Fruit fly (Drosophila melanogaster) whole organism, prepupa: Measurements from ENCODE around the gene TAF1B.

Source experiments
- CG11294 ChIP-seq: fragments of 200-800 bp; sonication (Bioruptor generic); IDR thresholded peaks from 2 replicates; pipeline ENCODE4 v1.3.6; 2022; ENCODE audit warnings: missing biosample characterization, missing genetic modification characterization
- CG11902 ChIP-seq: fragments of 200-800 bp; sonication (Bioruptor generic); optimal IDR thresholded peaks from 3 replicates; lab custom pipeline; 2016; ENCODE audit warnings: missing biosample characterization, missing genetic modification characterization
- CG1621 ChIP-seq: fragments of 200-800 bp; sonication (Bioruptor generic); optimal IDR thresholded peaks from 3 replicates; lab custom pipeline; 2018; ENCODE audit warnings: missing biosample characterization, mild to moderate bottlenecking, missing genetic modification characterization
- CG3032 ChIP-seq: fragments of 200-800 bp; optimal IDR thresholded peaks from 2 replicates; lab custom pipeline; 2019; ENCODE audit warnings: missing biosample characterization, mild to moderate bottlenecking, missing genetic modification characterization, moderate library complexity
- CG32006 ChIP-seq: fragments of 200-800 bp; sonication (Bioruptor generic); optimal IDR thresholded peaks from 3 replicates; lab custom pipeline; 2017; ENCODE audit warnings: missing biosample characterization, mild to moderate bottlenecking, missing genetic modification characterization
- CG4318 ChIP-seq: fragments of 200-800 bp; sonication (Bioruptor generic); optimal IDR thresholded peaks from 3 replicates; lab custom pipeline; 2017; ENCODE audit warnings: missing biosample characterization, mild to moderate bottlenecking, missing genetic modification characterization
- CG6792 ChIP-seq: fragments of 200-800 bp; sonication (Bioruptor generic); optimal IDR thresholded peaks from 3 replicates; lab custom pipeline; 2016; ENCODE audit warnings: missing biosample characterization, missing genetic modification characterization
- CG6854 ChIP-seq: fragments of 200-800 bp; sonication (Bioruptor generic); optimal IDR thresholded peaks from 2 replicates; lab custom pipeline; 2017; ENCODE audit warnings: missing biosample characterization, mild to moderate bottlenecking, missing genetic modification characterization
- CG8319 ChIP-seq: fragments of 200-800 bp; sonication (Bioruptor generic); optimal IDR thresholded peaks from 3 replicates; lab custom pipeline; 2016; ENCODE audit warnings: missing biosample characterization, missing genetic modification characterization
- CG8632 ChIP-seq: fragments of 200-800 bp; sonication (Bioruptor generic); optimal IDR thresholded peaks from 3 replicates; lab custom pipeline; 2016; ENCODE audit warnings: missing biosample characterization, missing genetic modification characterization
- Eip75B ChIP-seq: fragments of 200-800 bp; sonication (Bioruptor generic); optimal IDR thresholded peaks from 3 replicates; lab custom pipeline; 2016; ENCODE audit warnings: missing biosample characterization, missing genetic modification characterization
- Eip78C ChIP-seq: fragments of 200-800 bp; sonication (Bioruptor generic); peaks from one replicate; lab custom pipeline; 2016; ENCODE audit warnings: missing biosample characterization, missing genetic modification characterization
- Eip93F ChIP-seq: fragments of 200-800 bp; sonication (Bioruptor generic); optimal IDR thresholded peaks from 2 replicates; lab custom pipeline; 2016; ENCODE audit warnings: missing biosample characterization, mild to moderate bottlenecking, missing genetic modification characterization
- Ets21C ChIP-seq: fragments of 200-800 bp; sonication (Bioruptor generic); optimal IDR thresholded peaks from 3 replicates; lab custom pipeline; 2016; ENCODE audit warnings: missing biosample characterization, missing genetic modification characterization
- Ets96B ChIP-seq: fragments of 200-800 bp; optimal IDR thresholded peaks from 2 replicates; lab custom pipeline; 2019; ENCODE audit warnings: missing biosample characterization, mild to moderate bottlenecking, missing genetic modification characterization, moderate library complexity
- Gug ChIP-seq: fragments of 200-800 bp; sonication (Bioruptor generic); IDR thresholded peaks from 2 replicates; pipeline ENCODE4 v1.3.6; 2022; ENCODE audit warnings: missing biosample characterization, missing genetic modification characterization
- Hr38 ChIP-seq: sonication (Bioruptor generic); optimal IDR thresholded peaks from 2 replicates; lab custom pipeline; 2016; ENCODE audit warnings: missing biosample characterization, missing genetic modification characterization
- Hr39 ChIP-seq: fragments of 200-800 bp; sonication (Bioruptor generic); optimal IDR thresholded peaks from 2 replicates; lab custom pipeline; 2016; ENCODE audit warnings: missing biosample characterization, missing genetic modification characterization
- Lpt ChIP-seq: fragments of 200-800 bp; sonication (Bioruptor generic); optimal IDR thresholded peaks from 3 replicates; lab custom pipeline; 2016; ENCODE audit warnings: missing biosample characterization, missing genetic modification characterization
- Sox102F ChIP-seq: fragments of 200-800 bp; sonication (Bioruptor generic); optimal IDR thresholded peaks from 2 replicates; lab custom pipeline; 2016; ENCODE audit warnings: missing biosample characterization, mild to moderate bottlenecking, missing genetic modification characterization
- Sox14 ChIP-seq: fragments of 200-800 bp; sonication (Bioruptor generic); optimal IDR thresholded peaks from 3 replicates; lab custom pipeline; 2016; ENCODE audit warnings: missing biosample characterization, missing genetic modification characterization
- achi ChIP-seq: fragments of 200-800 bp; sonication (Bioruptor generic); optimal IDR thresholded peaks from 3 replicates; lab custom pipeline; 2016; ENCODE audit warnings: missing biosample characterization, missing genetic modification characterization
- dsx ChIP-seq: fragments of 200-800 bp; optimal IDR thresholded peaks from 3 replicates; lab custom pipeline; 2019; ENCODE audit warnings: missing biosample characterization, mild to moderate bottlenecking, missing genetic modification characterization, moderate library complexity; ENCODE audit not compliant: poor library complexity, severe bottlenecking
- eg ChIP-seq: fragments of 200-800 bp; sonication (Bioruptor generic); IDR thresholded peaks from 3 replicates; pipeline ENCODE4 v1.3.6; 2022; ENCODE audit warnings: missing biosample characterization, missing genetic modification characterization
- esn ChIP-seq: fragments of 200-800 bp; sonication (Bioruptor generic); optimal IDR thresholded peaks from 2 replicates; lab custom pipeline; 2016; ENCODE audit warnings: missing biosample characterization, mild to moderate bottlenecking, missing genetic modification characterization, moderate library complexity
- fd85E ChIP-seq: fragments of 200-800 bp; sonication (Bioruptor generic); optimal IDR thresholded peaks from 3 replicates; lab custom pipeline; 2016; ENCODE audit warnings: missing biosample characterization, missing genetic modification characterization
- fkh ChIP-seq: fragments of 200-800 bp; sonication (Bioruptor generic); optimal IDR thresholded peaks from 3 replicates; lab custom pipeline; 2017; ENCODE audit warnings: missing biosample characterization, mild to moderate bottlenecking, missing genetic modification characterization, moderate library complexity
- lz ChIP-seq: fragments of 200-800 bp; sonication (Bioruptor generic); optimal IDR thresholded peaks from 3 replicates; lab custom pipeline; 2016; ENCODE audit warnings: missing biosample characterization, missing genetic modification characterization
- net ChIP-seq: fragments of 200-800 bp; sonication (Bioruptor generic); optimal IDR thresholded peaks from 3 replicates; lab custom pipeline; 2016; ENCODE audit warnings: missing biosample characterization, missing genetic modification characterization
- pdm3 ChIP-seq: fragments of 200-800 bp; sonication (Bioruptor generic); optimal IDR thresholded peaks from 3 replicates; lab custom pipeline; 2016; ENCODE audit warnings: missing biosample characterization, missing genetic modification characterization
- spab ChIP-seq: fragments of 200-800 bp; sonication (Bioruptor generic); optimal IDR thresholded peaks from 2 replicates; lab custom pipeline; 2017; ENCODE audit warnings: missing biosample characterization, mild to moderate bottlenecking, missing genetic modification characterization, missing genetic modification reagents
- ss ChIP-seq, 2 experiments: fragments of 200-800 bp; sonication (Bioruptor generic); optimal IDR thresholded peaks; 2 replicates in 1 of 2; 3 replicates in 1 of 2; lab custom pipeline; 2017 to 2018; ENCODE audit warnings: mild to moderate bottlenecking in 2 of 2, missing biosample characterization in 2 of 2, missing genetic modification characterization in 2 of 2, moderate library complexity in 1 of 2
- svp ChIP-seq: fragments of 200-800 bp; sonication (Bioruptor generic); peaks from one replicate; lab custom pipeline; 2016; ENCODE audit warnings: missing biosample characterization, missing genetic modification characterization
- topi ChIP-seq: fragments of 200-800 bp; sonication (Bioruptor generic); optimal IDR thresholded peaks from 3 replicates; lab custom pipeline; 2016; ENCODE audit warnings: missing biosample characterization, missing genetic modification characterization
- vri ChIP-seq: fragments of 200-800 bp; sonication (Bioruptor generic); optimal IDR thresholded peaks from 3 replicates; lab custom pipeline; 2016; ENCODE audit warnings: missing biosample characterization, mild to moderate bottlenecking, missing genetic modification characterization

Gene TAF1B

DNA sequence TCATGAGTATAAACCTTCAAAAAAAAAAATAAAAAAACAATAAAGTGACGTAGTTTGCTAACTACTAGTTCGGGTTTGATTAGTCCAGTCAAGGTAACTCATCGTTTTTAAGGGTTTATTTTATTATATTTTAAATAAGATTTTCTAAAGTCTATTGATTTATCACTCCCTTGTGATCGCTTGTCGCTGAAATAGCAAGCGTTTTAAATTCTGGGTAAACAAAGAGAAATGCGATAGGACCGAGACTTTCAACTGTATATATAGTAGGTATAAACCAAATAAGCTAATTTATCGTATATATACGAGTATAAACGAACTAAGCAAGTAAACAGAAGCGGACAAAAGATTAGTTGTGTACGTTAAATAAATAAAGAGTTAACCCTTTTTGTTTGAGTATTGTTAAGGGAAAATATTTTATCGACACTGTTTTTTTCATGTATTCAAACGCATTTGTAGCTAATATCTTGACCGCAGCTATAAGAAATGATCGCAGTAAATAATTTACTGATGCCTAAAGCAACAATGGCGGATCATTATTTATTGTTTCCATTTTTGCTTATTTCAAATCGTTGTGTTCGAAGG lies 24.6 kb upstream of the TAF1B start (continued):
- no peak for TF ChIP-seq CG11294 (GFP tag; lab: Robert Waterston, UW)
- TF ChIP-seq Eip93F (GFP tag; lab: Kevin White, UChicago) = no peak
- peak; percentile 80 for TF ChIP-seq svp (GFP tag; lab: Kevin White, UChicago)
- peak; percentile 19 for TF ChIP-seq vri (GFP tag; lab: Kevin White, UChicago)
- TF ChIP-seq eg (GFP tag; lab: Robert Waterston, UW) = peak; percentile 67
- TF ChIP-seq CG4318 (GFP tag; lab: Kevin White, UChicago) = no peak
- peak; percentile 16 for TF ChIP-seq Eip75B (GFP tag; lab: Kevin White, UChicago)
- TF ChIP-seq spab (GFP tag; lab: Kevin White, UChicago) = no peak
- peak; percentile 86 for TF ChIP-seq Eip78C (GFP tag; lab: Kevin White, UChicago)
- TF ChIP-seq esn (GFP tag; lab: Kevin White, UChicago) = peak; percentile 66
- TF ChIP-seq fd85E = peak; percentile 25
- TF ChIP-seq net (GFP tag; lab: Kevin White, UChicago) = peak; percentile 13
- TF ChIP-seq Ets96B = peak; percentile 3
- TF ChIP-seq Lpt (GFP tag; lab: Kevin White, UChicago) = no peak
- peak; percentile 43 for TF ChIP-seq CG6792 (GFP tag; lab: Kevin White, UChicago)
- TF ChIP-seq CG8632 (GFP tag; lab: Kevin White, UChicago) = peak; percentile 62
- TF ChIP-seq CG11902 = peak; percentile 58
- no peak for TF ChIP-seq CG32006 (GFP tag; lab: Kevin White, UChicago)
- TF ChIP-seq topi (GFP tag; lab: Kevin White, UChicago) = peak; percentile 65
- TF ChIP-seq Hr39 = peak; percentile 73
- TF ChIP-seq CG3032 (tag; lab: Kevin White, UChicago) = peak; percentile 2
- TF ChIP-seq CG6854 (GFP tag; lab: Kevin White, UChicago) = no peak
- TF ChIP-seq fkh (GFP tag; lab: Kevin White, UChicago) = peak; percentile 39
- TF ChIP-seq CG1621 (tag; lab: Kevin White, UChicago) = no peak
- TF ChIP-seq Ets21C (GFP tag; lab: Kevin White, UChicago) = peak; percentile 47
- no peak for TF ChIP-seq Gug
- TF ChIP-seq achi (GFP tag; lab: Kevin White, UChicago) = peak; percentile 42
- TF ChIP-seq CG8319 (GFP tag; lab: Kevin White, UChicago) = no peak
- no peak for TF ChIP-seq Hr38 (GFP tag; lab: Kevin White, UChicago)
- peak; percentile 68 for TF ChIP-seq Sox14 (GFP tag; lab: Kevin White, UChicago)

DNA sequence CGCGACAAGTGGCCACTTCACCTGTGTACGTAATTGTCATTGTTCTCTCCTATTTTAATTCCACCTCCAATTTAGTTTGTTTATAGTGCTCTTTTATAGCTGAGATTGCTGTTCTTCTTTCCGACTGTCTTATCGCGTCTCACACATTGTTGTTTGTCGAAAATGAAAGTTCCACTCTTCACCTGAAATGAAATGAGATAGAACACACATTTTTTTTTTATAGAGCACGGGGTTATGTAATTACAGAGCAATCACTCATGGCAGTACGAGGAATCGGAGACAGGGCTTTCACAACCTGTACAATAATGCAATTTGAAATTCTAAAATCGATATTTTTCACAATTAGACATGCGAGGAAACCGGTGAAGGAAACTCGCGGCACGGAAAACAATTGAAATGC lies 23.3 kb upstream of the TAF1B start:
- TF ChIP-seq fkh (GFP tag; lab: Kevin White, UChicago) = peak; percentile 14
- no peak for TF ChIP-seq ss (GFP tag; optimal IDR thresholded peaks at IDR 0.05; lab: Kevin White, UChicago)
- TF ChIP-seq CG11294 (GFP tag; lab: Robert Waterston, UW) = no peak
- TF ChIP-seq pdm3 (GFP tag; lab: Kevin White, UChicago) = no peak
- no peak for TF ChIP-seq Sox102F
- no peak for TF ChIP-seq Sox14 (GFP tag; lab: Kevin White, UChicago)
- TF ChIP-seq, all 60 proteins: peak for 1

dm6 chr3R:10166334-10166733 lies 22.4 kb upstream of the TAF1B start:
- no peak for TF ChIP-seq lz (GFP tag; lab: Kevin White, UChicago)
- no peak for TF ChIP-seq Sox14 (GFP tag; lab: Kevin White, UChicago)
- TF ChIP-seq esn (GFP tag; lab: Kevin White, UChicago) = peak; percentile 38
- no peak for TF ChIP-seq CG3032 (tag; lab: Kevin White, UChicago)
- no peak for TF ChIP-seq dsx (GFP tag; lab: Kevin White, UChicago)
- TF ChIP-seq vri (GFP tag; lab: Kevin White, UChicago) = peak; percentile 79
- TF ChIP-seq Sox102F = peak; percentile 41
- TF ChIP-seq CG6854 (GFP tag; lab: Kevin White, UChicago) = peak; percentile 17
- no peak for TF ChIP-seq CG1621 (tag; lab: Kevin White, UChicago)
- no peak for TF ChIP-seq fkh (GFP tag; lab: Kevin White, UChicago)
